Fruit fly (Drosophila melanogaster): Measurements from ENCODE around the gene CG13658.

DNA sequence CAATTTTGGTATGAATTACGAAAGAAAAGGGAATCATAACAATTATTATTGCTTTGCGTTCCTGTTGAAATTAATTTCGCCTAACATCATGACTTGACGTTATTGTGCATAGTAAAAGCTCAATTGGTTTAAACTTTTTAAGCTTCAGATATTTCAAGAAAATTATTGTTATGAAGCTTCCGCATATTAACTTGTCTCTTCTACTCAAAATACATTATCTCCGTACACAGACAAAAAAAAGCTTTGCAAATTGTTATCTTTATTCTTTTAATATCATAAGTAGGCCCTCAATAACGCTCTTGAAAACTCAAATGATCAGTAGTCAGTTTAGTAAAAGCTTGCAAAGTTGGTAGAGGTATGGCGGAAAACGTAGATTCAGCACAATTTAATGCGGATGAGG lies at the start of gene CG13658:
- TF ChIP-seq GATAd (GFP tag; optimal IDR thresholded peaks at IDR 0.05) (no peak), usp (GFP tag; optimal IDR thresholded peaks at IDR 0.05) (no peak), brk (GFP tag; optimal IDR thresholded peaks at IDR 0.05) (no peak), Sp1 (GFP tag; optimal IDR thresholded peaks at IDR 0.05) (no peak)

All from whole organism, wandering third instar larva.